Fruit fly (Drosophila melanogaster) whole organism, embryonic: ENCODE measurements around the gene CG43137.
A peak's percentile ranks its signal among the peaks of the same experiment; 100 is the strongest.

Experiments used
- Aef1 ChIP-seq: fragments of 200-800 bp; sonication (Bioruptor generic); IDR thresholded peaks from 3 replicates; pipeline ENCODE4 v1.3.6; 2022; ENCODE audit warnings: missing biosample characterization, missing genetic modification characterization
- Antp ChIP-seq: fragments of 200-800 bp; sonication (Bioruptor generic); optimal IDR thresholded peaks from 3 replicates; lab custom pipeline; 2016; ENCODE audit warnings: missing biosample characterization, missing genetic modification characterization
- Awh ChIP-seq: fragments of 200-800 bp; sonication (Bioruptor generic); IDR thresholded peaks from 2 replicates; pipeline ENCODE4, ENCODE4 v1.3.6; 2022; ENCODE audit warnings: missing biosample characterization, missing genetic modification characterization
- C15 ChIP-seq: fragments of 200-800 bp; sonication (Bioruptor generic); IDR thresholded peaks from 3 replicates; pipeline ENCODE4 v1.3.6; 2022; ENCODE audit warnings: missing biosample characterization, missing genetic modification characterization
- CG11504 ChIP-seq: fragments of 200-800 bp; sonication (Bioruptor generic); optimal IDR thresholded peaks from 3 replicates; lab custom pipeline; 2019; ENCODE audit warnings: missing biosample characterization, mild to moderate bottlenecking, missing genetic modification characterization, moderate library complexity
- CG12104 ChIP-seq: fragments of 200-800 bp; sonication (Bioruptor generic); optimal IDR thresholded peaks from 3 replicates; lab custom pipeline; 2016; ENCODE audit warnings: missing biosample characterization, missing genetic modification characterization
- CG12219 ChIP-seq: fragments of 200-800 bp; sonication (Bioruptor generic); optimal IDR thresholded peaks from 3 replicates; lab custom pipeline; 2018; ENCODE audit warnings: missing biosample characterization, mild to moderate bottlenecking, missing genetic modification characterization
- CG12299 ChIP-seq: fragments of 200-800 bp; sonication (Bioruptor generic); optimal IDR thresholded peaks from 2 replicates; lab custom pipeline; 2018; ENCODE audit warnings: missing biosample characterization, mild to moderate bottlenecking, missing genetic modification characterization
- CG13287 ChIP-seq: fragments of 200-800 bp; sonication (Bioruptor generic); IDR thresholded peaks from 2 replicates; pipeline ENCODE4 v1.3.6; 2022; ENCODE audit warnings: missing biosample characterization, missing genetic modification characterization; ENCODE audit not compliant: partially characterized antibody
- CG13775 ChIP-seq: fragments of 200-800 bp; sonication (Bioruptor generic); optimal IDR thresholded peaks from 3 replicates; lab custom pipeline; 2017; ENCODE audit warnings: missing biosample characterization, mild to moderate bottlenecking, missing genetic modification characterization
- CG14050 ChIP-seq: fragments of 200-800 bp; sonication (Bioruptor generic); IDR thresholded peaks from 3 replicates; pipeline ENCODE4 v1.3.6; 2022; ENCODE audit warnings: missing biosample characterization, missing genetic modification characterization
- CG15696 ChIP-seq: fragments of 200-800 bp; sonication (Bioruptor generic); optimal IDR thresholded peaks from 2 replicates; lab custom pipeline; 2019; ENCODE audit warnings: missing biosample characterization, mild to moderate bottlenecking, missing genetic modification characterization, moderate library complexity
- CG16863 ChIP-seq: fragments of 200-800 bp; sonication (Bioruptor generic); optimal IDR thresholded peaks from 3 replicates; lab custom pipeline; 2016; ENCODE audit warnings: missing biosample characterization, missing genetic modification characterization
- CG17328 ChIP-seq: fragments of 200-800 bp; sonication (Bioruptor generic); IDR thresholded peaks from 2 replicates; pipeline ENCODE4 v1.3.6; 2022; ENCODE audit warnings: missing biosample characterization, missing genetic modification characterization
- CG2199 ChIP-seq: fragments of 200-800 bp; sonication (Bioruptor generic); IDR thresholded peaks from 3 replicates; pipeline ENCODE4 v1.3.6; 2022; ENCODE audit warnings: missing biosample characterization, missing genetic modification characterization
- CG31224 ChIP-seq: fragments of 200-800 bp; sonication (Bioruptor generic); IDR thresholded peaks from 2 replicates; pipeline ENCODE4 v1.3.6; 2022; ENCODE audit warnings: missing biosample characterization, missing genetic modification characterization
- CG4282 ChIP-seq: fragments of 200-800 bp; sonication (Bioruptor generic); optimal IDR thresholded peaks from 2 replicates; lab custom pipeline; 2016; ENCODE audit warnings: missing biosample characterization, missing genetic modification characterization
- CG5180 ChIP-seq: fragments of 200-800 bp; sonication (Bioruptor generic); optimal IDR thresholded peaks from 3 replicates; lab custom pipeline; 2017; ENCODE audit warnings: missing biosample characterization, missing genetic modification characterization, mild to moderate bottlenecking, moderate library complexity, missing genetic modification reagents
- CG6813 ChIP-seq: fragments of 200-800 bp; sonication (Bioruptor generic); optimal IDR thresholded peaks from 2 replicates; lab custom pipeline; 2017; ENCODE audit warnings: missing biosample characterization, missing genetic modification characterization, mild to moderate bottlenecking, moderate library complexity, missing genetic modification reagents
- CG6854 ChIP-seq: fragments of 200-800 bp; sonication (Bioruptor generic); optimal IDR thresholded peaks from 3 replicates; lab custom pipeline; 2017; ENCODE audit warnings: missing biosample characterization, mild to moderate bottlenecking, missing genetic modification characterization
- CG9437 ChIP-seq: fragments of 200-800 bp; sonication (Bioruptor generic); optimal IDR thresholded peaks from 2 replicates; lab custom pipeline; 2018; ENCODE audit warnings: missing biosample characterization, mild to moderate bottlenecking, missing genetic modification characterization
- CG9609 ChIP-seq: fragments of 200-800 bp; sonication (Bioruptor generic); optimal IDR thresholded peaks from 3 replicates; lab custom pipeline; 2016; ENCODE audit warnings: missing biosample characterization, missing genetic modification characterization
- CoRest ChIP-seq: fragments of 200-800 bp; sonication (Bioruptor generic); optimal IDR thresholded peaks from 3 replicates; lab custom pipeline; 2018; ENCODE audit warnings: missing biosample characterization, mild to moderate bottlenecking, missing genetic modification characterization, moderate library complexity
- D19A ChIP-seq: fragments of 200-800 bp; optimal IDR thresholded peaks from 3 replicates; lab custom pipeline; 2019; ENCODE audit warnings: missing biosample characterization, mild to moderate bottlenecking, missing genetic modification characterization, moderate library complexity
- Fer3 ChIP-seq: fragments of 200-800 bp; sonication (Bioruptor generic); optimal IDR thresholded peaks from 2 replicates; lab custom pipeline; 2018; ENCODE audit warnings: missing biosample characterization, mild to moderate bottlenecking, missing genetic modification characterization, moderate library complexity
- Hr3 ChIP-seq: fragments of 200-800 bp; sonication (Bioruptor generic); optimal IDR thresholded peaks from 3 replicates; lab custom pipeline; 2016; ENCODE audit warnings: missing biosample characterization, missing genetic modification characterization
- Jarid2 ChIP-seq: fragments of 200-800 bp; sonication (Bioruptor generic); optimal IDR thresholded peaks from 3 replicates; lab custom pipeline; 2017; ENCODE audit warnings: mild to moderate bottlenecking, missing biosample characterization, missing genetic modification reagents, missing genetic modification characterization
- Max ChIP-seq: fragments of 200-800 bp; sonication (Bioruptor generic); optimal IDR thresholded peaks from 2 replicates; lab custom pipeline; 2016; ENCODE audit warnings: missing biosample characterization, mild to moderate bottlenecking, missing genetic modification characterization
- NC2β ChIP-seq: fragments of 200-800 bp; sonication (Bioruptor generic); optimal IDR thresholded peaks from 2 replicates; lab custom pipeline; 2016; ENCODE audit warnings: missing biosample characterization, missing genetic modification characterization
- NFAT ChIP-seq: fragments of 200-800 bp; sonication (Bioruptor generic); IDR thresholded peaks from 2 replicates; pipeline ENCODE4 v1.3.6; 2022; ENCODE audit warnings: missing biosample characterization, missing genetic modification characterization
- Neu2 ChIP-seq: fragments of 200-800 bp; sonication (Bioruptor generic); optimal IDR thresholded peaks from 3 replicates; lab custom pipeline; 2016; ENCODE audit warnings: missing biosample characterization, missing genetic modification characterization, borderline replicate concordance
- NfI ChIP-seq: fragments of 200-800 bp; sonication (Bioruptor generic); optimal IDR thresholded peaks from 3 replicates; lab custom pipeline; 2018; ENCODE audit warnings: missing biosample characterization, mild to moderate bottlenecking, missing genetic modification characterization, moderate library complexity
- Usf ChIP-seq: fragments of 200-800 bp; sonication (Bioruptor generic); optimal IDR thresholded peaks from 2 replicates; lab custom pipeline; 2017; ENCODE audit warnings: missing genotype, missing biosample characterization, missing genetic modification characterization
- ash1 ChIP-seq: fragments of 200-800 bp; sonication (Bioruptor generic); optimal IDR thresholded peaks from 2 replicates; lab custom pipeline; 2018; ENCODE audit warnings: missing biosample characterization, mild to moderate bottlenecking, missing genetic modification characterization
- bcd ChIP-seq: fragments of 200-800 bp; sonication (Bioruptor generic); optimal IDR thresholded peaks from 2 replicates; lab custom pipeline; 2017; ENCODE audit warnings: missing biosample characterization, mild to moderate bottlenecking, missing genetic modification characterization
- cg ChIP-seq: fragments of 200-800 bp; sonication (Bioruptor generic); optimal IDR thresholded peaks from 3 replicates; lab custom pipeline; 2019; ENCODE audit warnings: missing biosample characterization, mild to moderate bottlenecking, missing genetic modification characterization, moderate library complexity
- dmrt99B ChIP-seq: fragments of 200-800 bp; sonication (Bioruptor generic); optimal IDR thresholded peaks from 2 replicates; lab custom pipeline; 2018; ENCODE audit warnings: missing biosample characterization, mild to moderate bottlenecking, missing genetic modification characterization, moderate library complexity
- en ChIP-seq: fragments of 200-800 bp; sonication (Bioruptor generic); optimal IDR thresholded peaks from 2 replicates; lab custom pipeline; 2016; ENCODE audit warnings: missing biosample characterization, missing genetic modification characterization
- gce ChIP-seq: fragments of 200-800 bp; sonication (Bioruptor generic); IDR thresholded peaks from 3 replicates; pipeline ENCODE4 v1.3.6; 2022; ENCODE audit warnings: missing biosample characterization, missing genetic modification characterization
- hbn ChIP-seq: fragments of 200-800 bp; sonication (Bioruptor generic); IDR thresholded peaks from 2 replicates; pipeline ENCODE4 v1.3.6; 2022; ENCODE audit warnings: missing biosample characterization, missing genetic modification characterization; ENCODE audit not compliant: partially characterized antibody
- insv ChIP-seq, 2 experiments: fragments of 200-800 bp; sonication (Bioruptor generic); optimal IDR thresholded peaks; 3 replicates each; lab custom pipeline; 2016 to 2018; ENCODE audit warnings: missing biosample characterization in 2 of 2, missing genetic modification characterization in 2 of 2
- lilli ChIP-seq: fragments of 200-800 bp; sonication (Bioruptor generic); optimal IDR thresholded peaks from 3 replicates; lab custom pipeline; 2016; ENCODE audit warnings: missing biosample characterization, missing genetic modification characterization
- org-1 ChIP-seq: fragments of 200-800 bp; sonication (Bioruptor generic); optimal IDR thresholded peaks from 2 replicates; lab custom pipeline; 2017; ENCODE audit warnings: missing biosample characterization, missing genetic modification characterization
- pfk ChIP-seq: fragments of 200-800 bp; sonication (Bioruptor generic); optimal IDR thresholded peaks from 2 replicates; lab custom pipeline; 2018; ENCODE audit warnings: missing biosample characterization, mild to moderate bottlenecking, missing genetic modification characterization, moderate library complexity
- ranshi ChIP-seq: fragments of 200-800 bp; sonication (Bioruptor generic); IDR thresholded peaks from 2 replicates; pipeline ENCODE4 v1.3.6; 2022; ENCODE audit warnings: missing biosample characterization, missing genetic modification characterization
- sr ChIP-seq: fragments of 200-800 bp; sonication (Bioruptor generic); IDR thresholded peaks from 3 replicates; pipeline ENCODE4 v1.3.6; 2022; ENCODE audit warnings: missing biosample characterization, missing genetic modification characterization
- ttk ChIP-seq: fragments of 200-800 bp; sonication (Bioruptor generic); IDR thresholded peaks from 2 replicates; pipeline ENCODE4 v2.1.2; 2022; ENCODE audit warnings: missing biosample characterization, missing genetic modification characterization
- zf30C ChIP-seq: fragments of 200-800 bp; sonication (Bioruptor generic); optimal IDR thresholded peaks from 3 replicates; lab custom pipeline; 2018; ENCODE audit warnings: missing biosample characterization, mild to moderate bottlenecking, missing genetic modification characterization

The CG43137 gene

DNA sequence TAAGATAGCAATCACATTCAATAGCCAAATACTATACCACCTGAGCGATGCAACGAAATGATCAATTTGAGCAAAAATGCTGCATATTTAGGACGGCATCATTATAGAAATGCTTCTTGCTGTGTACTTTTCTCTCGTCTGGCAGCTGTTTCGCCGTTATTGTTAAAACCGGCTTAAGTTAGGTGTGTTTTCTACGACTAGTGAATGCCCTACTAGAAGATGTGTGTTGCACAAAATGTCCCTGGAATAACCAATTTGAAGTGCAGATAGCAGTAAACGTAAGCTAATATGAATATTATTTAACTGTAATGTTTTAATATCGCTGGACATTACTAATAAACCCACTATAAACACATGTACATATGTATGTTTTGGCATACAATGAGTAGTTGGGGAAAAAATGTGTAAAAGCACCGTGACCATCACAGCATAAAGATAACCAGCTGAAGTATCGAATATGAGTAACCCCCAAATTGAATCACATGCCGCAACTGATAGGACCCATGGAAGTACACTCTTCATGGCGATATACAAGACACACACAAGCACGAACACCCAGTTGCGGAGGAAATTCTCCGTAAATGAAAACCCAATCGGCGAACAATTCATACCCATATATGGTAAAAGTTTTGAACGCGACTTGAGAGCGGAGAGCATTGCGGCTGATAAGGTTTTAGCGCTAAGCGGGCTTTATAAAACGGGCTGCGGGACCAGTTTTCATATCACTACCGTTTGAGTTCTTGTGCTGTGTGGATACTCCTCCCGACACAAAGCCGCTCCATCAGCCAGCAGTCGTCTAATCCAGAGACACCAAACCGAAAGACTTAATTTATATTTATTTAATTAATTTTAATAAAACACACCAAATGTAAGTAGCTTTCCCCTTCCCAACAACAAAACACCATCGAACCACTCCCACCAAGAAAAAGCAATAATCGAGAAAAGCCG lies 35.5 kb upstream of the CG43137 start, which contains the start of gene Act5C (continued):
- TF ChIP-seq CG9609 (GFP tag; lab: Kevin White, UChicago) (peak; percentile 93), Antp (GFP tag; lab: Kevin White, UChicago) (peak; percentile 96), bcd (GFP tag; lab: Kevin White, UChicago) (peak; percentile 94), hbn (GFP tag; lab: Robert Waterston, UW) (no peak), CG6813 (GFP tag; lab: Kevin White, UChicago) (peak; percentile 88), ranshi (GFP tag; lab: Robert Waterston, UW) (peak; percentile 90), Max (peak; percentile 91), CG17328 (GFP tag; lab: Robert Waterston, UW) (peak; percentile 94), CG31224 (peak; percentile 84), ash1 (GFP tag; lab: Kevin White, UChicago) (peak; percentile 9), CG12219 (GFP tag; lab: Kevin White, UChicago) (peak; percentile 94), lilli (GFP tag; lab: Kevin White, UChicago) (peak; percentile 96), pfk (GFP tag; lab: Kevin White, UChicago) (no peak), CG4282 (GFP tag; lab: Kevin White, UChicago) (peak; percentile 79), Usf (GFP tag; lab: Kevin White, UChicago) (peak; percentile 86), CG11504 (tag; lab: Kevin White, UChicago) (peak; percentile 93), Fer3 (tag; lab: Kevin White, UChicago) (peak; percentile 93), CG12104 (peak; percentile 82), NC2β (GFP tag; lab: Kevin White, UChicago) (peak; percentile 93), Aef1 (peak; percentile 85), sr (GFP tag; lab: Robert Waterston, UW) (peak; percentile 83; the same call in 2 of the 3 replicates), C15 (GFP tag; lab: Robert Waterston, UW) (peak; percentile 89), NfI (GFP tag; lab: Kevin White, UChicago) (peak; percentile 91), NFAT (GFP tag; lab: Robert Waterston, UW) (peak; percentile 89), CoRest (tag; lab: Kevin White, UChicago) (peak; percentile 94), D19A (tag; lab: Kevin White, UChicago) (peak; percentile 100), insv (GFP tag; optimal IDR thresholded peaks at IDR 0.05; lab: Kevin White, UChicago) (no peak), CG5180 (peak; percentile 77), dmrt99B (tag; lab: Kevin White, UChicago) (peak; percentile 95), CG12299 (tag; lab: Kevin White, UChicago) (peak; percentile 92), CG16863 (peak; percentile 95), Neu2 (GFP tag; lab: Kevin White, UChicago) (peak; percentile 79), org-1 (peak; percentile 93), en (GFP tag; lab: Kevin White, UChicago) (peak; percentile 90), CG15696 (tag; lab: Kevin White, UChicago) (peak; percentile 95), CG9437 (peak; percentile 86), gce (peak; percentile 91), zf30C (GFP tag; lab: Kevin White, UChicago) (peak; percentile 100), CG13287 (no peak; the same call in 1 of the 2 replicates), Hr3 (GFP tag; lab: Kevin White, UChicago) (peak; percentile 93), Jarid2 (GFP tag; lab: Kevin White, UChicago) (peak; percentile 77), Awh (GFP tag; lab: Robert Waterston, UW) (peak; percentile 92), ttk (GFP tag; lab: Robert Waterston, UW) (peak; percentile 90), CG2199 (GFP tag; lab: Robert Waterston, UW) (peak; percentile 93), cg (GFP tag; lab: Kevin White, UChicago) (peak; percentile 59), CG14050 (GFP tag; lab: Robert Waterston, UW) (peak; percentile 90), CG13775 (GFP tag; lab: Kevin White, UChicago) (peak; percentile 90), CG6854 (GFP tag; lab: Kevin White, UChicago) (peak; percentile 86)
